Worm (Caenorhabditis elegans) whole organism, young adult: Measurements from ENCODE around the gene C54F6.20.
"Not testable (repeated sequence)": the region's sequence is repeated elsewhere in the genome, so short reads cannot be mapped to it uniquely, and the experiment has no call there.

ENCODE experiments used
- B0035.1 ChIP-seq: sonication (generic microtip); optimal IDR thresholded peaks from 2 replicates; lab custom pipeline; 2016; ENCODE audit warnings: missing genetic modification characterization, mild to moderate bottlenecking, missing compliant biosample characterization, missing genotype, missing genetic modification reagents
- B0336.3 ChIP-seq: fragments of 200-800 bp; sonication (Bioruptor generic); IDR thresholded peaks from 2 replicates; pipeline ENCODE4 v1.3.6; 2022; ENCODE audit warnings: missing genetic modification characterization, missing compliant biosample characterization
- F10E7.11 ChIP-seq: sonication (generic microtip); optimal IDR thresholded peaks from 2 replicates; lab custom pipeline; 2017; ENCODE audit warnings: mild to moderate bottlenecking, missing genetic modification characterization, moderate library complexity, missing compliant biosample characterization
- F37B4.10 ChIP-seq: fragments of 200-800 bp; sonication (Bioruptor generic); IDR thresholded peaks from 2 replicates; pipeline ENCODE4 v1.3.6; 2022; ENCODE audit warnings: missing genetic modification characterization, missing compliant biosample characterization
- F55B11.4 ChIP-seq: sonication (generic microtip); optimal IDR thresholded peaks from 2 replicates; lab custom pipeline; 2016; ENCODE audit warnings: missing compliant biosample characterization, missing genetic modification characterization, borderline replicate concordance; ENCODE audit not compliant: insufficient read depth
- Y53F4B.3 ChIP-seq: fragments of 200-800 bp; sonication (Bioruptor generic); IDR thresholded peaks from 2 replicates; pipeline ENCODE4 v1.3.6; 2022; ENCODE audit warnings: missing genetic modification reagents, missing genetic modification characterization, missing compliant biosample characterization
- Y95B8A.8 ChIP-seq: fragments of 200-800 bp; sonication (Bioruptor generic); IDR thresholded peaks from 2 replicates; pipeline ENCODE4 v1.3.6; 2022; ENCODE audit warnings: missing genetic modification reagents, missing genetic modification characterization, missing compliant biosample characterization
- ama-1 ChIP-seq, 3 experiments: fragments of 150-350 bp in 1 of 3; sonication (generic microtip) in 2 of 3; optimal IDR thresholded peaks; 2 replicates each; lab custom pipeline; 2014 to 2018; ENCODE audit warnings: missing biosample characterization in 2 of 3, missing genetic modification characterization in 2 of 3, missing genetic modification reagents in 2 of 3
- aptf-3 ChIP-seq: fragments of 200-800 bp; sonication (Bioruptor generic); IDR thresholded peaks from 2 replicates; pipeline ENCODE4 v1.3.6; 2022; ENCODE audit warnings: missing genetic modification characterization, missing compliant biosample characterization
- attf-6 ChIP-seq: fragments of 200-800 bp; sonication (Bioruptor generic); IDR thresholded peaks from 2 replicates; pipeline ENCODE4 v1.3.6; 2022; ENCODE audit warnings: missing genetic modification reagents, missing genetic modification characterization, missing compliant biosample characterization
- bed-2 ChIP-seq: fragments of 200-800 bp; sonication (Bioruptor generic); IDR thresholded peaks from 2 replicates; pipeline ENCODE4 v1.3.6; 2022; ENCODE audit warnings: missing genetic modification reagents, missing genetic modification characterization, missing compliant biosample characterization
- ceh-100 ChIP-seq: fragments of 200-800 bp; sonication (Bioruptor generic); IDR thresholded peaks from 2 replicates; pipeline ENCODE4 v1.3.6; 2022; ENCODE audit warnings: missing genetic modification reagents, missing genetic modification characterization, missing compliant biosample characterization
- ceh-79 ChIP-seq: sonication (generic microtip); optimal IDR thresholded peaks from 2 replicates; lab custom pipeline; 2017; ENCODE audit warnings: mild to moderate bottlenecking, missing genetic modification characterization, missing compliant biosample characterization
- dox-1 ChIP-seq: fragments of 200-800 bp; sonication (Bioruptor generic); IDR thresholded peaks from 2 replicates; pipeline ENCODE4 v1.3.6; 2022; ENCODE audit warnings: missing genetic modification reagents, missing genetic modification characterization, missing compliant biosample characterization
- ekl-4 ChIP-seq: fragments of 200-800 bp; sonication (Bioruptor generic); IDR thresholded peaks from 2 replicates; pipeline ENCODE4 v1.3.6; 2022; ENCODE audit warnings: missing genetic modification reagents, missing genetic modification characterization, missing compliant biosample characterization
- ets-4 ChIP-seq: fragments of 200-800 bp; sonication (Bioruptor generic); optimal IDR thresholded peaks from 2 replicates; lab custom pipeline; 2018; ENCODE audit warnings: mild to moderate bottlenecking, missing genetic modification characterization, missing compliant biosample characterization
- him-1 ChIP-seq: sonication (generic microtip); optimal IDR thresholded peaks from 2 replicates; lab custom pipeline; 2016; ENCODE audit warnings: missing genotype, missing genetic modification reagents, missing genetic modification characterization, missing compliant biosample characterization
- hrde-1 ChIP-seq: sonication (generic microtip); optimal IDR thresholded peaks from 2 replicates; lab custom pipeline; 2016; ENCODE audit warnings: missing genetic modification characterization, mild to moderate bottlenecking, missing compliant biosample characterization, moderate library complexity, missing genotype, missing genetic modification reagents, borderline replicate concordance
- let-607 ChIP-seq, 2 experiments: fragments of 200-800 bp in 1 of 2; sonication (Bioruptor generic) in 1 of 2; sonication (generic microtip) in 1 of 2; optimal IDR thresholded peaks; 2 replicates each; lab custom pipeline; 2016 to 2018; ENCODE audit warnings: mild to moderate bottlenecking in 2 of 2, missing compliant biosample characterization in 2 of 2, missing genetic modification characterization in 2 of 2, moderate library complexity in 2 of 2, missing genotype in 1 of 2
- lsy-27 ChIP-seq: sonication (generic microtip); optimal IDR thresholded peaks from 2 replicates; lab custom pipeline; 2017; ENCODE audit warnings: missing genetic modification characterization, mild to moderate bottlenecking, missing compliant biosample characterization, antibody characterized with exemption, missing genotype, borderline replicate concordance; ENCODE audit not compliant: insufficient read depth
- madf-3 ChIP-seq: fragments of 200-800 bp; sonication (Bioruptor generic); IDR thresholded peaks from 2 replicates; pipeline ENCODE4 v1.3.6; 2022; ENCODE audit warnings: missing genetic modification reagents, missing genetic modification characterization, missing compliant biosample characterization
- mes-4 ChIP-seq: sonication (generic microtip); optimal IDR thresholded peaks from 2 replicates; lab custom pipeline; 2016; ENCODE audit warnings: missing genotype, missing genetic modification characterization, missing compliant biosample characterization
- nfya-1 ChIP-seq: sonication (generic microtip); optimal IDR thresholded peaks from 2 replicates; lab custom pipeline; 2017; ENCODE audit warnings: antibody characterized with exemption, missing compliant biosample characterization, missing genetic modification characterization, borderline replicate concordance; ENCODE audit not compliant: insufficient read depth
- nhr-90 ChIP-seq: sonication (generic microtip); optimal IDR thresholded peaks from 2 replicates; lab custom pipeline; 2016; ENCODE audit warnings: missing genotype, mild to moderate bottlenecking, missing genetic modification characterization, missing compliant biosample characterization
- pbrm-1 ChIP-seq: fragments of 200-800 bp; sonication (Bioruptor generic); IDR thresholded peaks from 2 replicates; pipeline ENCODE4 v1.3.6; 2022; ENCODE audit warnings: missing genetic modification reagents, missing genetic modification characterization, missing compliant biosample characterization
- rcor-1 ChIP-seq: fragments of 200-800 bp; sonication (Bioruptor generic); IDR thresholded peaks from 2 replicates; pipeline ENCODE4 v1.3.6; 2022; ENCODE audit warnings: missing genetic modification reagents, missing genetic modification characterization, missing compliant biosample characterization
- sdz-38 ChIP-seq: sonication (generic microtip); optimal IDR thresholded peaks from 2 replicates; lab custom pipeline; 2016; ENCODE audit warnings: missing genotype, missing genetic modification characterization, missing compliant biosample characterization
- snpc-1.3 ChIP-seq: sonication (generic microtip); optimal IDR thresholded peaks from 2 replicates; lab custom pipeline; 2017; ENCODE audit warnings: missing genetic modification characterization, mild to moderate bottlenecking, missing compliant biosample characterization, antibody characterized with exemption, moderate library complexity, missing genotype, missing genetic modification reagents; ENCODE audit not compliant: insufficient read depth
- somi-1 ChIP-seq: fragments of 200-800 bp; sonication (Bioruptor generic); optimal IDR thresholded peaks from 2 replicates; lab custom pipeline; 2018; ENCODE audit warnings: mild to moderate bottlenecking, missing genetic modification characterization, missing compliant biosample characterization
- tbp1 ChIP-seq: fragments of 200-800 bp; sonication (Bioruptor generic); optimal IDR thresholded peaks from 2 replicates; lab custom pipeline; 2018; ENCODE audit warnings: mild to moderate bottlenecking, missing genetic modification characterization, missing compliant biosample characterization
- tlf-1 ChIP-seq: fragments of 200-800 bp; sonication (Bioruptor generic); optimal IDR thresholded peaks from 2 replicates; lab custom pipeline; 2018; ENCODE audit warnings: mild to moderate bottlenecking, missing genetic modification characterization, missing compliant biosample characterization
- zfh-2 ChIP-seq: fragments of 200-800 bp; sonication (Bioruptor generic); conservative IDR thresholded peaks from 2 replicates; pipeline ENCODE4 v1.3.6; 2022; ENCODE audit warnings: missing genetic modification reagents, missing genetic modification characterization, missing compliant biosample characterization
- zim-3 ChIP-seq: sonication (generic microtip); optimal IDR thresholded peaks from 2 replicates; lab custom pipeline; 2017; ENCODE audit warnings: mild to moderate bottlenecking, missing genetic modification characterization, moderate library complexity, missing compliant biosample characterization
- ztf-18 ChIP-seq: sonication (generic microtip); optimal IDR thresholded peaks from 2 replicates; lab custom pipeline; 2016; ENCODE audit warnings: missing genotype, mild to moderate bottlenecking, missing genetic modification characterization, missing compliant biosample characterization
- ztf-25 ChIP-seq: fragments of 200-800 bp; sonication (Bioruptor generic); IDR thresholded peaks from 2 replicates; pipeline ENCODE4 v1.3.6; 2022; ENCODE audit warnings: missing genetic modification reagents, missing genetic modification characterization, missing compliant biosample characterization
- ztf-28 ChIP-seq: fragments of 200-800 bp; sonication (Bioruptor generic); IDR thresholded peaks from 2 replicates; pipeline ENCODE4 v1.3.6; 2022; ENCODE audit warnings: missing genetic modification reagents, missing genetic modification characterization, missing compliant biosample characterization
- ztf-3 ChIP-seq: fragments of 200-800 bp; sonication (Bioruptor generic); optimal IDR thresholded peaks from 2 replicates; lab custom pipeline; 2018; ENCODE audit warnings: mild to moderate bottlenecking, missing genetic modification characterization, missing compliant biosample characterization

Gene C54F6.20

ce11 chrV:7506207-7506606 lies 18.3 kb upstream of the C54F6.20 start (continued):
- TF ChIP-seq him-1 (tag; lab: Kevin White, UChicago) (peak; percentile 67), let-607 (tag; optimal IDR thresholded peaks at IDR 0.05; lab: Kevin White, UChicago) (no peak), nhr-90 (tag; lab: Kevin White, UChicago) (no peak), hrde-1 (tag; lab: Kevin White, UChicago) (no peak), zim-3 (tag; lab: Kevin White, UChicago) (no peak), ceh-100 (GFP tag; lab: Robert Waterston, UW) (no peak), mes-4 (tag; lab: Kevin White, UChicago) (no peak), ceh-79 (tag; lab: Kevin White, UChicago) (no peak), ztf-3 (GFP tag; lab: Kevin White, UChicago) (no peak), tlf-1 (no peak), lsy-27 (tag; lab: Kevin White, UChicago) (no peak), sdz-38 (tag; lab: Kevin White, UChicago) (no peak), attf-6 (GFP tag; lab: Robert Waterston, UW) (no peak), pbrm-1 (GFP tag; lab: Robert Waterston, UW) (peak; percentile 31; the same call in 1 of the 2 replicates), ztf-18 (tag; lab: Kevin White, UChicago) (peak; percentile 15), ekl-4 (GFP tag; lab: Robert Waterston, UW) (no peak), somi-1 (GFP tag; lab: Kevin White, UChicago) (no peak), F10E7.11 (tag; lab: Kevin White, UChicago) (no peak), rcor-1 (GFP tag; lab: Robert Waterston, UW) (no peak), ztf-25 (GFP tag; lab: Robert Waterston, UW) (no peak), tbp1 (GFP tag; lab: Kevin White, UChicago) (peak; percentile 90), F37B4.10 (GFP tag; lab: Robert Waterston, UW) (no peak), ama-1 (optimal IDR thresholded peaks at IDR 0.05; lab: Kevin White, UChicago) (no peak), ama-1 (GFP tag; optimal IDR thresholded peaks at IDR 0.05; lab: Kevin White, UChicago) (no peak), snpc-1.3 (tag; lab: Kevin White, UChicago) (no peak), Y53F4B.3 (GFP tag; lab: Robert Waterston, UW) (no peak), ets-4 (GFP tag; lab: Kevin White, UChicago) (no peak)

ce11 chrV:7508566-7509044 lies 15.9 kb upstream of the C54F6.20 start, which contains the start of the genes str-31 and nhr-172:
str-31 (minus strand) TSS chrV:7508666.
nhr-172 (plus strand) TSS chrV:7508994.
- TF ChIP-seq ztf-18 (tag; lab: Kevin White, UChicago) = no peak
- no peak for TF ChIP-seq dox-1 (GFP tag; lab: Robert Waterston, UW)
- TF ChIP-seq B0035.1 (tag; lab: Kevin White, UChicago) = no peak

ce11 chrV:7511465-7511864 lies 13.1 kb upstream of the C54F6.20 start, which contains the start of gene nhr-171:
nhr-171 (plus strand) TSS chrV:7511765.
- not testable (repeated sequence) for TF ChIP-seq madf-3 (GFP tag; lab: Robert Waterston, UW); zfh-2; B0336.3 (GFP tag; lab: Robert Waterston, UW)

DNA sequence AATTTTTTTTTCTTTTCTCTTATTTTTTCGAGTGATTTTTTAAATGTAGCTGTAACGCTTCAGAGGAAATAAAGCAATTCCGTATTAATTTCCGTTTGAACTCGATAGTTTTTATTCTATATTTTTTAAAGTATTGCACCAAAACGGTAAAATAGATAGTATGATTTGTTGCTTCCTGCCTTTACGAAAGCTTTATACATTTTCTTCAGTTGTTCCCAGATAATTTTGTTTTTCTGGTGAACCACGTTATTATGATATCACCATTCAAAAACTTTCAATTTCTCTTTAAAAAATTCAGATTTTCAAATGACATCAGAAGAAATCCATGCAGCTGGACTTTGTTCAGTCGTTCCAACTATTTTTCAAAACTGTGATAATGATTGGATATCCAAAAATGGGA lies 9.6 kb upstream of the C54F6.20 start, which contains the start of gene srb-18:
srb-18 (plus strand) TSS at position 301 of the 400 bp plus-strand sequence.
- TF ChIP-seq rcor-1 (GFP tag; lab: Robert Waterston, UW) (no peak), nfya-1 (tag; lab: Kevin White, UChicago) (no peak), bed-2 (GFP tag; lab: Robert Waterston, UW) (no peak), Y95B8A.8 (GFP tag; lab: Robert Waterston, UW) (no peak), aptf-3 (GFP tag; lab: Robert Waterston, UW) (no peak), ztf-28 (GFP tag; lab: Robert Waterston, UW) (no peak), F10E7.11 (tag; lab: Kevin White, UChicago) (no peak), F55B11.4 (tag; lab: Kevin White, UChicago) (no peak)
